Fruit fly (Drosophila melanogaster) whole organism, larva: ENCODE data around the gene CG42465.

Experiments
- noc ChIP-seq: fragments of 200-800 bp; sonication (Bioruptor generic); optimal IDR thresholded peaks from 3 replicates; lab custom pipeline; 2019; ENCODE audit warnings: missing biosample characterization, mild to moderate bottlenecking, missing genetic modification characterization, moderate library complexity

Gene CG42465

DNA sequence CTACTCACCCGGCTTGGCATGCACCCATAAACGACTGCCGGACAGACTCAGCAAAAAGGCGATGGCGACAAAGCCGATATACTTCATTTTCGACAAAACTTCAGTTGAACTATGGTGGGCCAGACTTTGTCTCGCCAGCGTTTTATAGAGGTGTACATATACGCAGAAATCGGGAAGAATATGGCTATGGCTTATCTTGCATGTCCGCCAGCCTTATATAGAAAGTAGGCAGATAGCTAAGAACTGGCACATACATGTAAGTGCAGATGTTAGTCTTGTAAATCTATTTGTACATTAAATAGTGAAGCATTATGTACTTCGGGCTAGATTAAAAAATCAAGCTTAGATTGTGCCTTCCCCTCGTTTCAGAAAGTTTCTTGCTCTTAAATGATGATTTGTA, 6.9 kb upstream of the CG42465 start, which contains the start of gene CG3513:
CG3513 (minus strand) TSS at position 101 of the 400 bp plus-strand sequence.
- no peak for TF ChIP-seq noc (tag; lab: Kevin White, UChicago)

DNA sequence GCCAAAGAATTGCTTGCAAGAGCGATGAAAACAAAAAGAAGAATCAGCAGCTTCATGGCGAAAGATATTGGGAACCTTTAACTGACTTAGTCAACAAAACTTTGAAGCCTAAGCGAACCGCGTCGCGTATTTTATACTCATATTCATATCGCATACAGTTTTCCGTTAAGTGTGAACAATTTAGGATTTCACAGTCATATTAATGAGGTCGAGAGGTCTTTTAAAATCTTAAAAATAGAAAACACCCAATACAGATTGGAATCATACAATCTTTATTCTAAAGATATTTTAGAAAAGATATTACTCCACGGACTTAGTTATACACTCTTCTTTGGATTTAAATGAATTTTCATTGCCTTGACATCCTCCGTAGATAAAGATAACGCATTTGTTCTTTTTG, 6.2 kb upstream of the CG42465 start, which contains the start of gene Acp24A4:
Acp24A4 (minus strand) TSS at position 101 of the 400 bp plus-strand sequence.
- TF ChIP-seq noc (tag; lab: Kevin White, UChicago), result no peak

DNA sequence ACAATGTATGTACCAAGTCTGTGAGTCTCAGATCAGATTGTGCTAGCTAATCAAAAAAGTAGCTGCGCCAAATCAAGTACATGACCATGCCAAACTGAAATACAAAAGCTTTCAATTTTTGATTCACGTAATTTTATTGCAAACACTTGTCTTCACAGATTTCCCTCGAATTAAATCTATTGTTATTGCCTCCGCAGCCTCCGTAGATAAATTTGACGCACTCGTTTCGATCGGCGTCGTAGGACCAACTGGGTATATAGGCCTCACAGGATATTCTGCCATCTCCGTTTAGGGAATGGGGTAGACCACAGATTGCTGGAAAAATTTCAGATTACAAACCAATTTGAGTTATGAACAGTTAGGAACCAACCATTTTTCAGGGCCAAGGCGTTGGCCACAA, 5.1 kb upstream of the CG42465 start, which contains the start of gene CG43165:
CG43165 (minus strand) TSS at position 101 of the 400 bp plus-strand sequence.
- no peak for TF ChIP-seq noc (tag; lab: Kevin White, UChicago)

DNA sequence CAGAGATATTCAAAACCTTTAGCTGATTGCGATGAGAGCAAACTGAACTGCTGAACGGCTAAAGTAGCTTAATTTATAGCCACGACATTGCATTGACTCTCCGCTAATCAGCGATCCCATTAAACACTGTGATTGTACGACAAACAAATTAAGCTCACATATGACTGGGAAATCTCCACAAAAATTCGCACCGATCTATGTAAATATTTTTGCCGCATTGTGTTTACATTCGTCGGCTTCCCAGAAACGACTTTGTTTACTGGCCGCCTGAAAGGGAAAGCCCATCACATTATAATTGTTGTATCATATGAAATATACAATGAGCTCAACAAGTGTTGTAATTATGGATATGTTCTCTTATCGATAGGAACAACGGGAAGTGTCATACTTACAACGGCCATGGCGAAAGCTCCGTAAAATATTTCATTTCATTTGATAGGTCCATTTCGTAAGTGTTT, 4.6 kb upstream of the CG42465 start, which contains the start of gene CG16713:
CG16713 (minus strand) TSS at position 51 of the 458 bp plus-strand sequence.
- TF ChIP-seq noc (tag; lab: Kevin White, UChicago), result no peak

DNA sequence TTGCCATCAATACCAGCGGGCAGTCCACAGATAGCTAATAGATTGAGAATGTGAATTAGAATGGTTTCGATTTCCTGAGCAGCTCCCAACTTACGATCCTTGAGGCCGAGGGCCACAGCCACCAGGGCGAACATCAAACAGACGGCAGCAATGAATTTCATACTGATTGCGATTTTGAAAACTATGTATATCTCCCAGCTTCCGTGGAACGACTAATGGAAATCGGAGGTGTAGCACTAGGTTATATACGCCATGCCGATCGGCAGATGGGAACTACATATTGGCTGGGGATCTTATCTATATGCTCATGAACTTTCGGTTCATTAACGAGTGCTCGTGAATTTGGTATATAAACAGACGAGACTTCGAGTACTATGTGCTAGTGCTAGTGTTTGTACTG, 3.6 kb upstream of the CG42465 start, which contains the start of gene IM33:
IM33 (minus strand) TSS at position 221 of the 400 bp plus-strand sequence.
- TF ChIP-seq noc (tag; lab: Kevin White, UChicago), result peak; percentile 13

DNA sequence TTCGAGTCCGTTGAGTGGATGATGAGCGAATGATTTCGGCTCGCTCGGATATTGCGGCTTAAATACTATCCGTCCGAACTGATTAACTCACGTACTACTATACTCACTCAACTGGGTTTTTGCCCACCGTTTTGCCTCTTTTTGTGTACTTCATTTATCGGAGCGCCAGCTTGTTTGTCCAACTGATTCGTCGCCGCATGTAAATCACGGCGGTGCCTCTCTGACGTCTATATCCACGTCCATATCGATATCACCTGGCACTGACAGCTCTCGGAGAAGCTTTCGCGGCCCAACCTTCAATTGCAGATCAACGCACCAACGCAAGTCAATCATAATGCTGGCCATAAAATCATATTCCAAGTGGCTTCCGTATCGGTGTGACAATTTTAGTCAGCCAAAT, 2.2 kb upstream of the CG42465 start, which contains the start of gene CG3604:
CG3604 (minus strand) TSS at position 101 of the 400 bp plus-strand sequence.
- TF ChIP-seq noc (tag; lab: Kevin White, UChicago), result no peak

DNA sequence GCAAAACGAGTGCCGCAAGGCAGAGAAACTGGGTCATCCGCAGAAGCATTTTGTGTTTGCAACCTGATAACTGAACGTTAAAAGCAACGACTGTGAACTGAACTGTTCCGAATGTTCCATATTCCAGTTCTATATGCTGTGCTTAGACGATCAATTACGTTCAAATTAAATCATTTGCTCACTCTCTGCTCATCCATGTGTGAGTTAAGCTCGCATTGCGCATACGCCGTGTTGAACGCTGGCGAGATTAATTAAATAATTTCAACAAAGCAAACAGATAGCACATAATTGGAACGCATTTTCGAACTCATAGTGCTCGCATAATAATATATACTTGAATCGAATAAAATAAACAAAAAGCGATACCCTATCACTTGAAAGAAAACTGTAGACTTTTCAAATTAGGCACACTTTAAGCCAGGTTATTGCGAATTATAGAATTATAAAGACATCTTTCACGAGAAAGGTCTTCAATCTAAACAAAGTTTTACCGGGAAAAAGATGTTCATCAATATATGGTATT, 942 bp upstream of the CG42465 start, which contains the start of the genes CG10031 and CG42464:
CG10031 (minus strand) TSS at position 101 of the 523 bp plus-strand sequence.
CG42464 (plus strand) TSS at position 473 of the 523 bp plus-strand sequence.
- no peak for TF ChIP-seq noc (tag; lab: Kevin White, UChicago)

DNA sequence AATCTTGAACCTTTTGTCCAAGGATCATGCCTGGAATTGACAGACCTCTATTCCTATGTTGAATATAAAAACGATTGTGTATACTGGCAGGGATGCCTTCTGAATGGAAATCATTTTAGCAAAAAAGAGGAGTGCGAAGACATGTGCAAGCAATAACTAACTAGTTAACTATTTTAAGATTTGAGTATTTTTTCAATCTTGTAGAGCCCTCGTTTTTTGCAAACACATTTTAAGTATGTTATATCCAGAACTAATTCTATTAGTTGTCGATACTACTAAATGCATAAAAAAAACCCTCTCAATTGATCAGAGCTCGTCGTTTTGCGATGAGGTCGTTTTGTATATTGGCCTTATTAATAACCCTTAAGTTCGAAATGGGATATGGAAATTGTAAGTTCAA, 379 bp downstream of the CG42465 start, which contains the start of gene Sfp24C1:
Sfp24C1 (plus strand) TSS at position 301 of the 400 bp plus-strand sequence.
- TF ChIP-seq noc (tag; lab: Kevin White, UChicago), result no peak

DNA sequence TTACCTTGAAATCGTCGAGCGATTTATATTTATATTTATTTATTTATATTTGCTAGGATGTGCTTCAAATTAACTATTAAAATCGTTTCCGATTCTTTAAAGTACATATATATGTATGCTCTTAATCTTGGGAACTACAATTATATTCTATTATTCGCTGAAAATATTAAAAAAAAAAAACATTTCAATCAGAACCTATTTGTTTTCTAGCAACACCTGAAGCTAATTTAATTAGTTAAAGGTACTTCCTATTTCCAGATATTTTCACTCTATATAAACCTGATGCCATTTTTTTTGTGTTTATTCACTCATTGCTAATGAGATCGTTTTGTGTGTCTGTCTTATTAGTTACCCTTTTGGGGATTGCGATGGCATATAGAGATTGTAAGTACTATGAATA, 995 bp downstream of the CG42465 start, which contains the start of gene CG42467:
CG42467 (plus strand) TSS at position 301 of the 400 bp plus-strand sequence.
- no peak for TF ChIP-seq noc (tag; lab: Kevin White, UChicago)

DNA sequence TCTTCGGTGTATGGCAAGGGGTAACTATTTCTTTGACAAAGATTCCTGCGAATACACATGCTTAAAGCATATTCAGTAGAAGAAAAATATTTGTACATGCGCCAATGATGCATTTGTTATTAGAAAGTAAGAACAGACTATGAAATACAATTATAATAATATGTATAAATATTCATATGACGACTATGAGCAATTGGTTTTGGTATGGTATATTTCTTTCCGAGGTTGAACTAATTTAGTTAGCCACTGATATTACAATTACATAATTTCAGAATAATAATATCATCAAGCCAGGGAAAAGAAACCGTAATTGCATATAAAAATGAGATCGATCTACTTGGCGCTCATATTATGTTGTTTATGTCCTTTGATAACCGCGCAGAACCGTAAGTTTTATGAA, 1.5 kb downstream of the CG42465 start, which contains the start of gene CG43145:
CG43145 (plus strand) TSS at position 301 of the 400 bp plus-strand sequence.
- no peak for TF ChIP-seq noc (tag; lab: Kevin White, UChicago)

DNA sequence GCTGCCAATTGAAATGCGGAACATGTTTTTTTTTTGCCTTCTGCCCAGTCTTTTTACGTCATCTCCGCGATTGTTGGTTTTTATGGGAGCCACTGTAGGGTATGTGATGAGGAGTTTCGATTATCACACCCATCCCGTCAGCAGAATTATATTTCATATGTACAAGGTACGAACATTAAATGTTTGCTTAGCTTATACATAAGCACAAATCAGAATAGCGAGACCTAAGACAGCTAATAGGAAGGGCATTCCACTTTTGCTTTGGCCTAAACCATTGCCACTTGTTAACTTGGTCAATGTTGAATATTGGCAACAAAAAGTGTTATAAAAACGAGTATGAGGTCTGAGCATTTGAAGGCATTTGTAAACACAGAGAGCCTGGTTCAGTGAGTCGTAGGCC, 3.3 kb downstream of the CG42465 start, which contains the start of gene CG2816:
CG2816 (plus strand) TSS at position 400 of the 400 bp plus-strand sequence.
- peak; percentile 94 for TF ChIP-seq noc (tag; lab: Kevin White, UChicago)

DNA sequence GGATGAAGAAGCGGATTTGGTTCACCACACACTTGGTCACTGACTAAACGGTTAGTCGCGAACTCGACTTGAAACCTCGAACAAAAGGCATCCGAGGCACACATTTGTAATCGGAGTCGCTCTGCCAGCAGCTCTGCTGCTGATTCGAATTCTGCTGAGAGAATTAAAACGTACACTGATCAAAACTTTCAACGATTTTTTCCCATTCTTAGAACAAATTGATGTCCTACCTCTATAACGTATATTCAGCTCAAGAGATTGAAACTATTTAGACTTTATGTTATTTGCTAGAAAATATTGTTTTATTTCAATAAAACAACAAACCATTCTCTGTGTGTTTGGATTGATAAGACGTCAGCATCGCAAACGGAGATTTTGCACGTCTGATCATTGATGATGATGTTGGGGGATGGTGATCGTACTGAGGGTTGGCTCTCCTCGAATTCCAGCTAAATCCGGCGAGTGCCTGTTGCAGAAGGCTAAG, 5.5 kb downstream of the CG42465 start, which contains the start of gene CG31778:
CG31778 (minus strand) TSS at position 51 of the 484 bp plus-strand sequence.
- peak; percentile 77 for TF ChIP-seq noc (tag; lab: Kevin White, UChicago)

DNA sequence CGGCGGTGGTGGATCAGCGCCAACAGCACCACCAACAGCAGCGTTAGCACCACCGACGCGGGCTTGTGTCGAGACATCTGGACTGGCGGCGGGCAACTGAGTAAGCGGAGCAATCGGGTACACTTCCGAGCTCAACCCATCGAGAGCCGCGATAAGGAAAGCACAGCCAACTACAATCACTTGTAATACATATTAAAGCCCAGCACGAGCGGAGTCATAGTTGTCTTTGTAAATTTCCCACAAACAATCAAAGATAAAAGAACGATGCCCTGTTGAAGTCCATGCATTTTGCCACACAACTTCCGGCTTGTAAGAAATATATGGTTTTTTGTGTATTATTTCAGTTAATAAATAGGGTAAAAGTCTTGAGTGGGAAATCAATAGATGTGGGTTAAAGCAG, 7.0 kb downstream of the CG42465 start, which contains the start of gene CG31777:
CG31777 (minus strand) TSS at position 101 of the 400 bp plus-strand sequence.
- TF ChIP-seq noc (tag; lab: Kevin White, UChicago), result no peak

DNA sequence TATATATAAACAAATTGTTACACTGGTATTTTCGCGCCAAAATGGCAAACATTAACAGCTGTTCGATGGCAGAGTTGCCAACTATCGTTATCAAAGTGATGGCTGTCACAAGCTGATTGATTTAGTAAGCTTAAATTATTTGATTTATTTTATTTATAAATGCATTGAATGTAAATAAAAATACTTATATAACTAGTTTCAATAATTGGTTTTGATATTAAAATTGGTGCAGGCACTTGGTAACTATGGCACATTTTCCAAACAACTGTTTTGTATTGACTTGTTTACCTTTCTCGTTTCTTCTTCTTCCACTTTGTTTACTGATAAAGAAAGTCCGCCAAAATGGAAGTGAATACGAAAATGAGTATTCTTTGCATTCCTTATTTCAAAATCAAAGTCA, 11.7 kb downstream of the CG42465 start, which contains the start of gene cutlet:
cutlet (minus strand) TSS at position 84 of the 400 bp plus-strand sequence.
- no peak for TF ChIP-seq noc (tag; lab: Kevin White, UChicago)

DNA sequence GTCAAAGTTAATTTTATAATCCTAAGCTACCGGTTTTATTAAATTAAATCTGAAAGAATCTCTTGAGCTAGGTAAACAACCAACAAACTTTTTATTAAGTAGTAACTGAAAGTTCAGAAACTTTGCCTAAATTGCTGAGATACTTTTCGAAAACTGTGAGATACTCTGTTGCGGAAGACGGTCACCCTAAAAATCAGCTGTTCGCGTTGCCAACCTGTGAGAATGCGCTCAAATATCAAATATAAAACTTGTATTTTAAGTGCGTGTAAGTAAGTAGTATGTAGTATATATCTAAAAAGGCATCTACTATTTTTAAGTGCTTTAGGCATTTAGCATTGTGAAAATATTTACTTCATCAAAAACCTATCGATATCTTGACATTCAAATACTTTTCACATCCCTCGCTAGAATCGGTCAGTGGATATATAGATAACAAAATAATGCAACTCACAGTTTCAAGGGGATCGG, 13.0 kb downstream of the CG42465 start, which contains the start of the genes CG31955 and CG2818:
CG31955 (minus strand) TSS at position 157 of the 468 bp plus-strand sequence.
CG2818 (plus strand) TSS at position 412 of the 468 bp plus-strand sequence.
- TF ChIP-seq noc (tag; lab: Kevin White, UChicago), result no peak
